Fruit fly (Drosophila melanogaster): ENCODE results near the gene CCT3.

DNA sequence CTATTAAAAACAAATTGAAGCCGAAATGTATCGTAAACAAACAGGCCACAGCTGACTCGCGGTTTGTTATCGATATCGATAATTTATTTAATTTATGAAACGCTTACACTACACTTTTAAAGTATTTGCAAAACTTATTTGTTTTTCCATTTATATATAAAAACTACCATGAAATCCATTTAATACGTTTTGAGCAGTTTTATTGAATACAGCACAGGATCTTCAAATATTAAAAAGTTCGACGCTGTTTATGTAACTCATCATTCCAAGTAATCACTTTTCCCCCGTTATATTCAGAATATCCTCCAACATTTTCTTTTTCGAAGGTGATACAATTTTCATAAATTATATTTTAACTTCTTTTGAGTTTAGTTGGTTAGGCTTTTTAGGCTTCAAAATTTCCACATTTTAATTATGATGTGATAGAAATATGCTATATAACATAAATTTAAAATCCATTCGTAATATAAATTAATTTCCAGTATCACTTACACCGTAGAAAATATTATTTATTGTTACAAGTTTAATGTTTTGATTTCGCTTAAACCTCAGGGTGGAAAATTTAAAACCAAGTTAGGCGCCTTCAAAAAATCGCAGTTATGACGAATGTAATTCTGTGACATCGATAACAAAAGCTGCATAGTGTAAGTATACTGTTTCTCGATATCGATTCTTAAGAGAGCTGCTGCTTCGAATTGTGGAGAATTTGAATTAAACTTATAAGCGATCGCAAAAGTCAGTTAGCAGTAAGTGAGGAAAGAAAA lies at the start of gene CCT3, which contains the start of gene CG10324:
- no peak for TF ChIP-seq Clk (GFP tag; optimal IDR thresholded peaks at IDR 0.05)
- TF ChIP-seq Hr96 (GFP tag; optimal IDR thresholded peaks at IDR 0.05), result no peak
- TF ChIP-seq CG12768 (GFP tag; optimal IDR thresholded peaks at IDR 0.05), result peak; percentile 56
- peak; percentile 44 for TF ChIP-seq ovo (GFP tag; optimal IDR thresholded peaks at IDR 0.05)
- peak; percentile 66 for TF ChIP-seq CG7101 (tag; optimal IDR thresholded peaks at IDR 0.05)
- TF ChIP-seq bab1 (GFP tag; optimal IDR thresholded peaks at IDR 0.05), result peak; percentile 65
